Worm (Caenorhabditis elegans) whole organism, L2 larva: Measurements from ENCODE around the gene srb-6.

ENCODE experiments used
- C34F6.9 ChIP-seq: fragments of 150-350 bp; optimal IDR thresholded peaks from 2 replicates; lab custom pipeline; 2014; ENCODE audit warnings: missing biosample characterization, missing genetic modification characterization
- F13H6.1 ChIP-seq: sonication (generic microtip); optimal IDR thresholded peaks from 2 replicates; lab custom pipeline; 2016; ENCODE audit warnings: missing genetic modification characterization, missing compliant biosample characterization
- Y55F3AM.14 ChIP-seq: fragments of 200-800 bp; sonication (Bioruptor generic); optimal IDR thresholded peaks from 2 replicates; lab custom pipeline; 2018; ENCODE audit warnings: mild to moderate bottlenecking, missing genetic modification characterization, missing compliant biosample characterization
- alr-1 ChIP-seq: fragments of 150-350 bp; optimal IDR thresholded peaks from 2 replicates; lab custom pipeline; 2014; ENCODE audit warnings: missing biosample characterization, missing genetic modification characterization
- aly-2 ChIP-seq: fragments of 150-350 bp; optimal IDR thresholded peaks from 2 replicates; lab custom pipeline; 2014; ENCODE audit warnings: missing biosample characterization, missing genetic modification characterization
- ama-1 ChIP-seq: fragments of 150-350 bp; optimal IDR thresholded peaks from 2 replicates; lab custom pipeline; 2018; ENCODE audit warnings: inconsistent platforms
- blmp-1 ChIP-seq: sonication (generic microtip); optimal IDR thresholded peaks from 2 replicates; lab custom pipeline; 2017; ENCODE audit warnings: missing genetic modification characterization, mild to moderate bottlenecking, missing compliant biosample characterization, antibody characterized with exemption, moderate library complexity; ENCODE audit not compliant: insufficient read depth
- ceh-16 ChIP-seq: fragments of 150-350 bp; optimal IDR thresholded peaks from 2 replicates; lab custom pipeline; 2014; ENCODE audit warnings: missing biosample characterization, missing genetic modification characterization
- ceh-82 ChIP-seq: fragments of 150-350 bp; optimal IDR thresholded peaks from 2 replicates; lab custom pipeline; 2014; ENCODE audit warnings: missing biosample characterization, missing genetic modification characterization
- crh-2 ChIP-seq: sonication (generic microtip); optimal IDR thresholded peaks from 2 replicates; lab custom pipeline; 2017; ENCODE audit warnings: missing biosample characterization, missing genetic modification characterization
- dmd-4 ChIP-seq: sonication (generic microtip); optimal IDR thresholded peaks from 2 replicates; lab custom pipeline; 2017; ENCODE audit warnings: missing biosample characterization, missing genetic modification characterization
- egl-27 ChIP-seq: sonication (generic microtip); optimal IDR thresholded peaks from 3 replicates; lab custom pipeline; 2017; ENCODE audit warnings: missing biosample characterization, missing genetic modification reagents, missing genetic modification characterization
- elt-3 ChIP-seq: sonication (generic microtip); optimal IDR thresholded peaks from 2 replicates; lab custom pipeline; 2017; ENCODE audit warnings: missing biosample characterization, missing genetic modification characterization
- fos-1 ChIP-seq: fragments of 150-350 bp; optimal IDR thresholded peaks from 2 replicates; lab custom pipeline; 2014; ENCODE audit warnings: missing biosample characterization, missing genetic modification characterization
- gmeb-1 ChIP-seq: fragments of 150-350 bp; optimal IDR thresholded peaks from 2 replicates; lab custom pipeline; 2014; ENCODE audit warnings: missing biosample characterization, missing genetic modification characterization
- lin-11 ChIP-seq: fragments of 150-350 bp; sonication (generic microtip); optimal IDR thresholded peaks from 2 replicates; lab custom pipeline; 2014; ENCODE audit warnings: missing biosample characterization, missing genetic modification characterization, inconsistent platforms, mixed read lengths
- lin-39 ChIP-seq: fragments of 150-350 bp; optimal IDR thresholded peaks from 2 replicates; lab custom pipeline; 2014; ENCODE audit warnings: missing biosample characterization, missing genetic modification reagents, missing genetic modification characterization
- lsy-2 ChIP-seq, 2 experiments: fragments of 150-350 bp in 1 of 2; sonication (generic microtip) in 1 of 2; optimal IDR thresholded peaks; 2 replicates each; lab custom pipeline; 2014 to 2017; ENCODE audit warnings: missing biosample characterization in 2 of 2, missing genetic modification characterization in 2 of 2
- mab-5 ChIP-seq: fragments of 150-350 bp; optimal IDR thresholded peaks from 2 replicates; lab custom pipeline; 2014; ENCODE audit warnings: missing biosample characterization, missing genetic modification characterization
- mbf-1 ChIP-seq: sonication (generic microtip); optimal IDR thresholded peaks from 2 replicates; lab custom pipeline; 2017; ENCODE audit warnings: missing biosample characterization, missing genetic modification characterization
- mdl-1 ChIP-seq, 2 experiments: fragments of 150-350 bp in 1 of 2; sonication (generic microtip) in 1 of 2; optimal IDR thresholded peaks; 2 replicates each; lab custom pipeline; 2017; ENCODE audit warnings: missing biosample characterization in 2 of 2, missing genetic modification characterization in 2 of 2
- nhr-10 ChIP-seq: sonication (generic microtip); optimal IDR thresholded peaks from 2 replicates; lab custom pipeline; 2017; ENCODE audit warnings: missing biosample characterization, missing genetic modification characterization
- nhr-11 ChIP-seq: fragments of 150-350 bp; optimal IDR thresholded peaks from 2 replicates; lab custom pipeline; 2014; ENCODE audit warnings: missing biosample characterization, missing genetic modification characterization
- nhr-12 ChIP-seq: fragments of 150-350 bp; optimal IDR thresholded peaks from 2 replicates; lab custom pipeline; 2014; ENCODE audit warnings: missing biosample characterization, missing genetic modification characterization
- nhr-129 ChIP-seq: fragments of 150-350 bp; optimal IDR thresholded peaks from 2 replicates; lab custom pipeline; 2014; ENCODE audit warnings: missing biosample characterization, missing genetic modification characterization
- nhr-21 ChIP-seq: fragments of 150-350 bp; optimal IDR thresholded peaks from 2 replicates; lab custom pipeline; 2014; ENCODE audit warnings: missing biosample characterization, missing genetic modification characterization
- nhr-23 ChIP-seq: fragments of 150-350 bp; optimal IDR thresholded peaks from 2 replicates; lab custom pipeline; 2014; ENCODE audit warnings: missing biosample characterization, missing genetic modification reagents, missing genetic modification characterization
- nhr-237 ChIP-seq: fragments of 150-350 bp; optimal IDR thresholded peaks from 2 replicates; lab custom pipeline; 2014; ENCODE audit warnings: missing biosample characterization, missing genetic modification characterization
- nhr-25 ChIP-seq: fragments of 150-350 bp; sonication (generic microtip); optimal IDR thresholded peaks from 3 replicates; lab custom pipeline; 2014; ENCODE audit warnings: missing biosample characterization, missing genetic modification characterization
- nhr-6 ChIP-seq: fragments of 150-350 bp; optimal IDR thresholded peaks from 2 replicates; lab custom pipeline; 2014; ENCODE audit warnings: missing biosample characterization, missing genetic modification characterization
- nhr-77 ChIP-seq: fragments of 150-350 bp; optimal IDR thresholded peaks from 2 replicates; lab custom pipeline; 2014; ENCODE audit warnings: missing biosample characterization, missing genetic modification characterization
- peb-1 ChIP-seq: fragments of 150-350 bp; optimal IDR thresholded peaks from 2 replicates; lab custom pipeline; 2014; ENCODE audit warnings: missing biosample characterization, missing genetic modification characterization
- sem-4 ChIP-seq: fragments of 150-350 bp; optimal IDR thresholded peaks from 2 replicates; lab custom pipeline; 2014; ENCODE audit warnings: missing biosample characterization, missing genetic modification reagents, missing genetic modification characterization
- skn-1 ChIP-seq: sonication (generic microtip); optimal IDR thresholded peaks from 2 replicates; lab custom pipeline; 2017; ENCODE audit warnings: missing biosample characterization, missing genetic modification characterization
- sma-3 ChIP-seq: sonication (generic microtip); optimal IDR thresholded peaks from 2 replicates; lab custom pipeline; 2016; ENCODE audit warnings: missing genetic modification reagents, missing genetic modification characterization, missing compliant biosample characterization
- sma-9 ChIP-seq, 2 experiments: fragments of 150-350 bp in 1 of 2; sonication (generic microtip) in 1 of 2; optimal IDR thresholded peaks; 2 replicates each; lab custom pipeline; 2014 to 2016; ENCODE audit warnings: missing genetic modification characterization in 2 of 2, mild to moderate bottlenecking in 1 of 2, missing biosample characterization in 1 of 2, missing compliant biosample characterization in 1 of 2, missing genetic modification reagents in 1 of 2, moderate library complexity in 1 of 2
- snpc-4 ChIP-seq: fragments of 150-350 bp; optimal IDR thresholded peaks from 2 replicates; lab custom pipeline; 2014; ENCODE audit warnings: missing biosample characterization, missing genetic modification characterization
- unc-39 ChIP-seq: fragments of 150-350 bp; optimal IDR thresholded peaks from 2 replicates; lab custom pipeline; 2014; ENCODE audit warnings: missing biosample characterization, missing genetic modification characterization
- unc-55 ChIP-seq: fragments of 150-350 bp; sonication (generic microtip); optimal IDR thresholded peaks from 3 replicates; lab custom pipeline; 2014; ENCODE audit warnings: missing biosample characterization, missing genetic modification reagents, missing genetic modification characterization
- unc-62 ChIP-seq: fragments of 150-350 bp; optimal IDR thresholded peaks from 2 replicates; lab custom pipeline; 2014; ENCODE audit warnings: missing biosample characterization, missing genetic modification reagents, missing genetic modification characterization
- ztf-1 ChIP-seq: fragments of 200-800 bp; sonication (Bioruptor generic); conservative IDR thresholded peaks from 2 replicates; pipeline ENCODE4 v1.3.6; 2022; ENCODE audit warnings: missing genetic modification characterization, missing compliant biosample characterization
- ztf-11 ChIP-seq: sonication (generic microtip); optimal IDR thresholded peaks from 2 replicates; lab custom pipeline; 2017; ENCODE audit warnings: missing biosample characterization, missing genetic modification characterization
- ztf-4 ChIP-seq: fragments of 150-350 bp; optimal IDR thresholded peaks from 2 replicates; lab custom pipeline; 2014; ENCODE audit warnings: missing biosample characterization, missing genetic modification characterization

Gene srb-6

ce11 chrII:10164137-10164536, 30.6 kb upstream of the srb-6 start:
- TF ChIP-seq aly-2 (no peak), ztf-1 (GFP tag; lab: Robert Waterston, UW) (no peak), ceh-82 (no peak), nhr-129 (tag; lab: Kevin White, UChicago) (no peak), fos-1 (tag; lab: Kevin White, UChicago) (no peak), skn-1 (tag; lab: Kevin White, UChicago) (no peak), nhr-77 (tag; lab: Kevin White, UChicago) (no peak), nhr-23 (tag; lab: Kevin White, UChicago) (no peak), nhr-11 (tag; lab: Kevin White, UChicago) (no peak), lin-39 (tag; lab: Kevin White, UChicago) (no peak), sem-4 (tag; lab: Kevin White, UChicago) (no peak), nhr-12 (tag; lab: Kevin White, UChicago) (no peak), gmeb-1 (tag; lab: Kevin White, UChicago) (no peak), C34F6.9 (tag; lab: Kevin White, UChicago) (no peak), alr-1 (no peak), snpc-4 (tag; lab: Kevin White, UChicago) (no peak), dmd-4 (tag; lab: Kevin White, UChicago) (no peak), elt-3 (no peak), F13H6.1 (tag; lab: Kevin White, UChicago) (no peak)

ce11 chrII:10166365-10166764, 28.3 kb upstream of the srb-6 start:
- no peak for TF ChIP-seq fos-1 (tag; lab: Kevin White, UChicago)
- no peak for TF ChIP-seq lin-39 (tag; lab: Kevin White, UChicago)
- peak; percentile 0 for TF ChIP-seq lin-11 (tag; lab: Kevin White, UChicago)

- TF ChIP-seq peb-1 (tag; lab: Kevin White, UChicago) (no peak), C34F6.9 (tag; lab: Kevin White, UChicago) (peak; percentile 13)
Observed at ce11 chrII:10167731-10168130, 27.0 kb upstream of the srb-6 start.

ce11 chrII:10168905-10169782, 25.6 kb upstream of the srb-6 start, which contains the start of gene daf-19:
Gene daf-19 (minus strand): TSS chrII:10169346.
- peak; percentile 56 for TF ChIP-seq ztf-4 (tag; lab: Kevin White, UChicago)
- peak; percentile 76 for TF ChIP-seq unc-55
- TF ChIP-seq aly-2 = no peak
- TF ChIP-seq mab-5 (tag; lab: Kevin White, UChicago) = no peak
- peak; percentile 48 for TF ChIP-seq egl-27 (tag; lab: Kevin White, UChicago)
- TF ChIP-seq ceh-16 (tag; lab: Kevin White, UChicago) = no peak
- TF ChIP-seq peb-1 (tag; lab: Kevin White, UChicago) = no peak
- peak; percentile 33 for TF ChIP-seq fos-1 (tag; lab: Kevin White, UChicago)
- TF ChIP-seq nhr-12 (tag; lab: Kevin White, UChicago) = no peak
- no peak for TF ChIP-seq nhr-23 (tag; lab: Kevin White, UChicago)
- TF ChIP-seq nhr-129 (tag; lab: Kevin White, UChicago) = peak; percentile 71
- TF ChIP-seq sma-3 (GFP tag; lab: Kevin White, UChicago) = peak; percentile 13
- TF ChIP-seq mdl-1 (tag; optimal IDR thresholded peaks at IDR 0.05; lab: Kevin White, UChicago) = peak in 1 of 2 experiments; percentile 36
- peak; percentile 82 for TF ChIP-seq unc-39 (tag; lab: Kevin White, UChicago)
- no peak for TF ChIP-seq lin-39 (tag; lab: Kevin White, UChicago)
- TF ChIP-seq lsy-2 (tag; optimal IDR thresholded peaks at IDR 0.05; lab: Kevin White, UChicago) = peak; percentile 27 to 65
- peak; percentile 63 for TF ChIP-seq lin-11 (tag; lab: Kevin White, UChicago)
- TF ChIP-seq nhr-6 (tag; lab: Kevin White, UChicago) = no peak
- TF ChIP-seq snpc-4 (tag; lab: Kevin White, UChicago) = no peak
- TF ChIP-seq nhr-10 (tag; lab: Kevin White, UChicago) = peak; percentile 5
- no peak for TF ChIP-seq blmp-1 (tag; lab: Kevin White, UChicago)
- no peak for TF ChIP-seq nhr-25
- TF ChIP-seq alr-1 = no peak
- TF ChIP-seq dmd-4 (tag; lab: Kevin White, UChicago) = no peak
- no peak for TF ChIP-seq elt-3
- no peak for TF ChIP-seq ceh-82
- TF ChIP-seq nhr-237 (tag; lab: Kevin White, UChicago) = no peak
- TF ChIP-seq nhr-11 (tag; lab: Kevin White, UChicago) = no peak
- TF ChIP-seq nhr-21 (tag; lab: Kevin White, UChicago) = peak; percentile 55
- TF ChIP-seq crh-2 (tag; lab: Kevin White, UChicago) = peak; percentile 59
- TF ChIP-seq nhr-77 (tag; lab: Kevin White, UChicago) = no peak
- peak; percentile 30 for TF ChIP-seq ama-1 (lab: Kevin White, UChicago)
- peak; percentile 12 for TF ChIP-seq ztf-11
- TF ChIP-seq unc-62 = no peak
- peak; percentile 61 for TF ChIP-seq F13H6.1 (tag; lab: Kevin White, UChicago)
- TF ChIP-seq sma-9 (GFP tag; optimal IDR thresholded peaks at IDR 0.05; lab: Kevin White, UChicago) = peak; percentile 53
- no peak for TF ChIP-seq sma-9 (tag; optimal IDR thresholded peaks at IDR 0.05; lab: Kevin White, UChicago)
- no peak for TF ChIP-seq mbf-1 (tag; lab: Kevin White, UChicago)
- TF ChIP-seq Y55F3AM.14 (GFP tag; lab: Kevin White, UChicago) = peak; percentile 38
- no peak for TF ChIP-seq ztf-1 (GFP tag; lab: Robert Waterston, UW)
